Worm (Caenorhabditis elegans): Measurements from ENCODE around the gene str-18.
"Not testable (repeated sequence)": the region's sequence is repeated elsewhere in the genome, so short reads cannot be mapped to it uniquely, and the experiment has no call there.

The str-18 gene

ce11 chrV:15766122-15766594 is 24.4 kb upstream of the str-18 start, which contains the start of the genes haf-3 and F57A10.2 (continued):
- TF ChIP-seq ces-1 (GFP tag; optimal IDR thresholded peaks at IDR 0.05) = peak; percentile 6
- peak; percentile 89 for TF ChIP-seq dmd-6 (GFP tag; IDR thresholded peaks at IDR 0.05)
- peak; percentile 94 for TF ChIP-seq T26A8.4 (GFP tag; IDR thresholded peaks at IDR 0.05)

- TF ChIP-seq lin-38 (GFP tag; IDR thresholded peaks at IDR 0.05) = no peak
- TF ChIP-seq nhr-11 (tag; optimal IDR thresholded peaks at IDR 0.05) = no peak
- TF ChIP-seq lin-1 (GFP tag; IDR thresholded peaks at IDR 0.05) = no peak
- TF ChIP-seq aly-2 (tag; optimal IDR thresholded peaks at IDR 0.05) = no peak
These were observed 16.7 kb upstream of the str-18 start, which contains the start of gene str-9 for ce11 chrV:15758449-15758848. TSS of gene str-9 (plus strand) at chrV:15758749.

ce11 chrV:15757645-15758044 is 15.9 kb upstream of the str-18 start:
- TF ChIP-seq aha-1 (tag) (peak; percentile 92), lin-1 (GFP tag; IDR thresholded peaks at IDR 0.05) (no peak), egl-43 (GFP tag; IDR thresholded peaks at IDR 0.05) (no peak), ceh-28 (tag; optimal IDR thresholded peaks at IDR 0.05) (no peak), spr-3 (GFP tag; optimal IDR thresholded peaks at IDR 0.05) (no peak)

ce11 chrV:15754731-15755130 is 13.0 kb upstream of the str-18 start, which contains the start of gene str-8:
TSS of gene str-8 (plus strand) at chrV:15755031.
- TF ChIP-seq mxl-3 (GFP tag; optimal IDR thresholded peaks at IDR 0.05); dmd-8 (GFP tag; IDR thresholded peaks at IDR 0.05); hmg-1.1 (GFP tag; IDR thresholded peaks at IDR 0.05): not testable (repeated sequence)

- TF ChIP-seq tag-97 (GFP tag; IDR thresholded peaks at IDR 0.05); hlh-30 (tag; optimal IDR thresholded peaks at IDR 0.05; ENCODE audit: insufficient read depth); dpl-1 (GFP tag; optimal IDR thresholded peaks at IDR 0.05): not testable (repeated sequence)
These were observed 11.2 kb upstream of the str-18 start, which contains the start of gene str-5 for ce11 chrV:15752941-15753340. TSS of gene str-5 (plus strand) at chrV:15753241.

- TF ChIP-seq dmd-9 (GFP tag; IDR thresholded peaks at IDR 0.05) = no peak
- TF ChIP-seq aly-2 (tag; optimal IDR thresholded peaks at IDR 0.05) = no peak
- TF ChIP-seq T20F7.1 (GFP tag; optimal IDR thresholded peaks at IDR 0.05) = no peak
- TF ChIP-seq lin-1 (GFP tag; IDR thresholded peaks at IDR 0.05) = no peak
- no peak for TF ChIP-seq lim-7 (GFP tag; IDR thresholded peaks at IDR 0.05)
- no peak for TF ChIP-seq nhr-76 (tag; optimal IDR thresholded peaks at IDR 0.05)
- TF ChIP-seq daf-19 (GFP tag; conservative IDR thresholded peaks at IDR 0.05) = no peak
- no peak for TF ChIP-seq Y48G9A.11 (GFP tag; IDR thresholded peaks at IDR 0.05)
- TF ChIP-seq nhr-102 (tag; optimal IDR thresholded peaks at IDR 0.05) = no peak
- no peak for TF ChIP-seq T26A8.4 (GFP tag; IDR thresholded peaks at IDR 0.05)
These were observed 10.3 kb upstream of the str-18 start, which contains the start of gene str-43 for ce11 chrV:15752049-15752448. TSS of gene str-43 (minus strand) at chrV:15752149.

- no peak for TF ChIP-seq snpc-1.2 (GFP tag; IDR thresholded peaks at IDR 0.05)
- TF ChIP-seq lin-13 (GFP tag; optimal IDR thresholded peaks at IDR 0.05) = no peak
- no peak for TF ChIP-seq nhr-41 (GFP tag; IDR thresholded peaks at IDR 0.05)
- TF ChIP-seq hlh-11 (tag; optimal IDR thresholded peaks at IDR 0.05) = no peak
- TF ChIP-seq dve-1 (tag; optimal IDR thresholded peaks at IDR 0.05; ENCODE audit: insufficient read depth) = no peak
- TF ChIP-seq D1046.2 (GFP tag; IDR thresholded peaks at IDR 0.05) = no peak
These were observed 8.4 kb upstream of the str-18 start, which contains the start of gene str-6 for ce11 chrV:15750130-15750529. TSS of gene str-6 (minus strand) at chrV:15750230.
